Fruit fly (Drosophila melanogaster): ENCODE data around the gene CG4069.

The CG4069 gene

DNA sequence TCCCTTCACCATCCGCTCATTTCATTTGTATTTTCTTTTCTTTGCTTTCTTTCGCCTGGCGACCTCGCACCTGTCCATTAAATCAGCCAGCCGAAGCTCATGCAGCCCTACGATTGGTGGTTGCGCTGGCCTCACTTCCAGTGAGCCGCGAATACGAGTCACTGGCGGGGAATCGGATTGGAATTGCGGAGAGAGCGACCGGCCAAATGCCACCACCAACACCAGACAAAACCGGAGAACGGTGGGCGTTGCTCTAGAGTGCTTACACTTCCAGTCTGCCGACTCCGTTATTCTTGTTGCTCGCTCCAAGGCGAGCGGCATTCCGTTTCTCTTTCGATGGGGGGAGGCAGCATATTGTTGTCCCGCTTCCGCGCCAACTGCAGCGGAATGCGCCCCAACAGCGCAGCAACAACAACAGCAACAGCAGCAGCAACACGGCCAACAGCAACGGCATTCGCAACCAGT lies 43.1 kb upstream of the CG4069 start, which contains the start of gene ara (continued):
- TF ChIP-seq CG16815 (GFP tag; optimal IDR thresholded peaks at IDR 0.05), result no peak
- TF ChIP-seq insv (GFP tag; optimal IDR thresholded peaks at IDR 0.05), result peak in 1 of 2 experiments; percentile 24
- no peak for TF ChIP-seq CG6765 (GFP tag; optimal IDR thresholded peaks at IDR 0.05)
- peak; percentile 32; the same call in 1 of the 2 replicates for TF ChIP-seq ara (GFP tag; IDR thresholded peaks at IDR 0.05)
- TF ChIP-seq nerfin-1 (tag; optimal IDR thresholded peaks at IDR 0.05), result peak; percentile 93
- TF ChIP-seq sd (tag; optimal IDR thresholded peaks at IDR 0.05), result peak; percentile 99
- no peak for TF ChIP-seq Mrtf (GFP tag; IDR thresholded peaks at IDR 0.05)
- peak; percentile 38; the same call in 1 of the 2 replicates for TF ChIP-seq Adf1 (GFP tag; IDR thresholded peaks at IDR 0.05)
- no peak for TF ChIP-seq lov (optimal IDR thresholded peaks at IDR 0.05)
- TF ChIP-seq lov (GFP tag; IDR thresholded peaks at IDR 0.05), result peak; percentile 23; the same call in 1 of the 3 replicates
- TF ChIP-seq Sox102F (GFP tag; optimal IDR thresholded peaks at IDR 0.05), result no peak
- TF ChIP-seq Scr (GFP tag; IDR thresholded peaks at IDR 0.05; ENCODE audit: partially characterized antibody), result 0 out of 2 replicates have a peak, but pooled peaks have one; percentile 14
- peak; percentile 53 for TF ChIP-seq sens (GFP tag)
- peak; percentile 99 for TF ChIP-seq Nf-YC (tag; optimal IDR thresholded peaks at IDR 0.05)
- no peak for TF ChIP-seq vnd (GFP tag; IDR thresholded peaks at IDR 0.05; ENCODE audit: partially characterized antibody)
- peak; percentile 97 for TF ChIP-seq chinmo (GFP tag; IDR thresholded peaks at IDR 0.05; ENCODE audit: partially characterized antibody)
- TF ChIP-seq kah (GFP tag; optimal IDR thresholded peaks at IDR 0.05), result no peak
- no peak for TF ChIP-seq sim (GFP tag; IDR thresholded peaks at IDR 0.05)
- no peak for TF ChIP-seq tap (tag; optimal IDR thresholded peaks at IDR 0.05)
- 0 out of 4 replicates have a peak, but pooled peaks have one; percentile 12 for TF ChIP-seq Dll (GFP tag; IDR thresholded peaks at IDR 0.05; ENCODE audit: partially characterized antibody)
- TF ChIP-seq HHEX (GFP tag; optimal IDR thresholded peaks at IDR 0.05), result no peak
- TF ChIP-seq CG6175 (GFP tag; IDR thresholded peaks at IDR 0.05), result 0 out of 3 replicates have a peak, but pooled peaks have one; percentile 16
- TF ChIP-seq CoRest (tag; optimal IDR thresholded peaks at IDR 0.05), result peak; percentile 18
- 0 out of 3 replicates have a peak, but pooled peaks have one; percentile 31 for TF ChIP-seq CG16813 (GFP tag; IDR thresholded peaks at IDR 0.05; ENCODE audit: partially characterized antibody)
- TF ChIP-seq gsb (GFP tag; IDR thresholded peaks at IDR 0.05), result no peak
- peak; percentile 52 for TF ChIP-seq Med (GFP tag)

DNA sequence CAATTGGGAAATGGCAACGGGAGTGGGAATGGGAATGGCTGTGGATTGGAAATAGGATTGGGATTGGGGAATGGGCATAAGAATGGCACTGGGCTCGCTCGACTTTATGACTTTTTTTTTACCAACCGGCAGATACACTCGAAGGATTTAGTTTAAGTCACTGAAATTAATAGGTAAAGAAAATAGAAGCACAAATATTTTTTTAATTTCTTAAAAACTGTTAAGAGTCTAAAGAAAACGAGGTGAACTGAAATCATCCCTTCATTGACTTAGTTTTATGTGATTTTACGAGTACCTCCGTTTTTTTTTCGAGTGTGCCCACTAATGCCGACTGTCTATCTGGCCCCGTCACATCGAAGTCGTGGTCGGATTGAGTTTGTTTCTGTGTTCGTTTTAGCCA lies 37.8 kb upstream of the CG4069 start:
- TF ChIP-seq CG9215 (GFP tag; IDR thresholded peaks at IDR 0.05) (no peak), Camta (GFP tag; optimal IDR thresholded peaks at IDR 0.05) (no peak), CG15696 (tag; optimal IDR thresholded peaks at IDR 0.05) (peak; percentile 16), CG33213 (GFP tag; optimal IDR thresholded peaks at IDR 0.05) (no peak), Optix (GFP tag; IDR thresholded peaks at IDR 0.05) (no peak), Mrtf (GFP tag; IDR thresholded peaks at IDR 0.05) (no peak), CG9727 (GFP tag; optimal IDR thresholded peaks at IDR 0.05) (peak; percentile 24), CG4328 (GFP tag; optimal IDR thresholded peaks at IDR 0.05) (no peak), CG7928 (GFP tag; optimal IDR thresholded peaks at IDR 0.05) (no peak), CHES-1-like (GFP tag; optimal IDR thresholded peaks at IDR 0.05) (no peak), dysf (GFP tag; IDR thresholded peaks at IDR 0.05) (no peak), sens (GFP tag) (peak; percentile 69), crol (GFP tag; IDR thresholded peaks at IDR 0.05) (no peak), B-H2 (GFP tag; optimal IDR thresholded peaks at IDR 0.05) (no peak), Hmr (GFP tag; optimal IDR thresholded peaks at IDR 0.05) (no peak), CG10979 (tag; optimal IDR thresholded peaks at IDR 0.05) (peak; percentile 17), CTCF (GFP tag; optimal IDR thresholded peaks at IDR 0.05) (no peak), Nf-YC (tag; optimal IDR thresholded peaks at IDR 0.05) (no peak), pros (GFP tag; optimal IDR thresholded peaks at IDR 0.05) (no peak), Stat92E (GFP tag; optimal IDR thresholded peaks at IDR 0.05) (no peak), Lhr (GFP tag; optimal IDR thresholded peaks at IDR 0.05) (no peak)
